Fruit fly (Drosophila melanogaster) whole organism, prepupa: ENCODE measurements around the gene bmm.
A peak's percentile ranks its signal among the peaks of the same experiment; 100 is the strongest.

Experiments
- Blimp-1 ChIP-seq: fragments of 200-800 bp; sonication (Bioruptor generic); optimal IDR thresholded peaks from 3 replicates; lab custom pipeline; 2017; ENCODE audit warnings: missing biosample characterization, missing genetic modification characterization, mild to moderate bottlenecking, moderate library complexity, missing genetic modification reagents
- CG10631 ChIP-seq: fragments of 200-800 bp; sonication (Bioruptor generic); optimal IDR thresholded peaks from 2 replicates; lab custom pipeline; 2016; ENCODE audit warnings: missing biosample characterization, missing genetic modification characterization
- CG10669 ChIP-seq: fragments of 200-800 bp; sonication (Bioruptor generic); optimal IDR thresholded peaks from 3 replicates; lab custom pipeline; 2018; ENCODE audit warnings: missing biosample characterization, mild to moderate bottlenecking, missing genetic modification characterization, moderate library complexity
- CG11294 ChIP-seq: fragments of 200-800 bp; sonication (Bioruptor generic); IDR thresholded peaks from 2 replicates; pipeline ENCODE4 v1.3.6; 2022; ENCODE audit warnings: missing biosample characterization, missing genetic modification characterization
- CG11762 ChIP-seq: fragments of 200-800 bp; sonication (Bioruptor generic); optimal IDR thresholded peaks from 3 replicates; lab custom pipeline; 2016; ENCODE audit warnings: missing biosample characterization, missing genetic modification characterization; ENCODE audit not compliant: insufficient read depth
- CG11902 ChIP-seq: fragments of 200-800 bp; sonication (Bioruptor generic); optimal IDR thresholded peaks from 3 replicates; lab custom pipeline; 2016; ENCODE audit warnings: missing biosample characterization, missing genetic modification characterization
- CG15336 ChIP-seq: fragments of 200-800 bp; sonication (Bioruptor generic); IDR thresholded peaks from 2 replicates; pipeline ENCODE4 v1.3.6; 2022; ENCODE audit warnings: missing biosample characterization, missing genetic modification characterization
- CG1621 ChIP-seq: fragments of 200-800 bp; sonication (Bioruptor generic); optimal IDR thresholded peaks from 3 replicates; lab custom pipeline; 2018; ENCODE audit warnings: missing biosample characterization, mild to moderate bottlenecking, missing genetic modification characterization
- CG3032 ChIP-seq: fragments of 200-800 bp; optimal IDR thresholded peaks from 2 replicates; lab custom pipeline; 2019; ENCODE audit warnings: missing biosample characterization, mild to moderate bottlenecking, missing genetic modification characterization, moderate library complexity
- CG31627 ChIP-seq: fragments of 200-800 bp; sonication (Bioruptor generic); optimal IDR thresholded peaks from 3 replicates; lab custom pipeline; 2016; ENCODE audit warnings: missing biosample characterization, missing genetic modification characterization
- CG32006 ChIP-seq: fragments of 200-800 bp; sonication (Bioruptor generic); optimal IDR thresholded peaks from 3 replicates; lab custom pipeline; 2017; ENCODE audit warnings: missing biosample characterization, mild to moderate bottlenecking, missing genetic modification characterization
- CG34406 ChIP-seq: fragments of 200-800 bp; sonication (Bioruptor generic); optimal IDR thresholded peaks from 3 replicates; lab custom pipeline; 2016; ENCODE audit warnings: missing biosample characterization, missing genetic modification characterization
- CG3919 ChIP-seq: fragments of 200-800 bp; sonication (Bioruptor generic); optimal IDR thresholded peaks from 3 replicates; lab custom pipeline; 2016; ENCODE audit warnings: missing biosample characterization, missing genetic modification characterization
- CG4318 ChIP-seq: fragments of 200-800 bp; sonication (Bioruptor generic); optimal IDR thresholded peaks from 3 replicates; lab custom pipeline; 2017; ENCODE audit warnings: missing biosample characterization, mild to moderate bottlenecking, missing genetic modification characterization
- CG6276 ChIP-seq: fragments of 200-800 bp; sonication (Bioruptor generic); optimal IDR thresholded peaks from 2 replicates; lab custom pipeline; 2017; ENCODE audit warnings: missing biosample characterization, mild to moderate bottlenecking, missing genetic modification characterization
- CG6792 ChIP-seq: fragments of 200-800 bp; sonication (Bioruptor generic); optimal IDR thresholded peaks from 3 replicates; lab custom pipeline; 2016; ENCODE audit warnings: missing biosample characterization, missing genetic modification characterization
- CG6808 ChIP-seq: fragments of 200-800 bp; sonication (Bioruptor generic); optimal IDR thresholded peaks from 3 replicates; lab custom pipeline; 2017; ENCODE audit warnings: missing biosample characterization, missing genetic modification characterization, mild to moderate bottlenecking, moderate library complexity, missing genetic modification reagents
- CG6854 ChIP-seq: fragments of 200-800 bp; sonication (Bioruptor generic); optimal IDR thresholded peaks from 2 replicates; lab custom pipeline; 2017; ENCODE audit warnings: missing biosample characterization, mild to moderate bottlenecking, missing genetic modification characterization
- CG7368 ChIP-seq: fragments of 200-800 bp; sonication (Bioruptor generic); optimal IDR thresholded peaks from 3 replicates; lab custom pipeline; 2016; ENCODE audit warnings: missing biosample characterization, missing genetic modification characterization
- CG8319 ChIP-seq: fragments of 200-800 bp; sonication (Bioruptor generic); optimal IDR thresholded peaks from 3 replicates; lab custom pipeline; 2016; ENCODE audit warnings: missing biosample characterization, missing genetic modification characterization
- CG8632 ChIP-seq: fragments of 200-800 bp; sonication (Bioruptor generic); optimal IDR thresholded peaks from 3 replicates; lab custom pipeline; 2016; ENCODE audit warnings: missing biosample characterization, missing genetic modification characterization
- CG9139 ChIP-seq: fragments of 200-800 bp; sonication (Bioruptor generic); optimal IDR thresholded peaks from 3 replicates; lab custom pipeline; 2017; ENCODE audit warnings: missing biosample characterization, mild to moderate bottlenecking, missing genetic modification characterization
- Eip75B ChIP-seq: fragments of 200-800 bp; sonication (Bioruptor generic); optimal IDR thresholded peaks from 3 replicates; lab custom pipeline; 2016; ENCODE audit warnings: missing biosample characterization, missing genetic modification characterization
- Eip78C ChIP-seq: fragments of 200-800 bp; sonication (Bioruptor generic); peaks from one replicate; lab custom pipeline; 2016; ENCODE audit warnings: missing biosample characterization, missing genetic modification characterization
- Eip93F ChIP-seq: fragments of 200-800 bp; sonication (Bioruptor generic); optimal IDR thresholded peaks from 2 replicates; lab custom pipeline; 2016; ENCODE audit warnings: missing biosample characterization, mild to moderate bottlenecking, missing genetic modification characterization
- Gug ChIP-seq: fragments of 200-800 bp; sonication (Bioruptor generic); IDR thresholded peaks from 2 replicates; pipeline ENCODE4 v1.3.6; 2022; ENCODE audit warnings: missing biosample characterization, missing genetic modification characterization
- Hr39 ChIP-seq: fragments of 200-800 bp; sonication (Bioruptor generic); optimal IDR thresholded peaks from 2 replicates; lab custom pipeline; 2016; ENCODE audit warnings: missing biosample characterization, missing genetic modification characterization
- Lpt ChIP-seq: fragments of 200-800 bp; sonication (Bioruptor generic); optimal IDR thresholded peaks from 3 replicates; lab custom pipeline; 2016; ENCODE audit warnings: missing biosample characterization, missing genetic modification characterization
- Met ChIP-seq: fragments of 200-800 bp; sonication (Bioruptor generic); optimal IDR thresholded peaks from 3 replicates; lab custom pipeline; 2016; ENCODE audit warnings: missing biosample characterization, missing genetic modification characterization
- OdsH ChIP-seq: fragments of 200-800 bp; sonication (Bioruptor generic); optimal IDR thresholded peaks from 3 replicates; lab custom pipeline; 2016; ENCODE audit warnings: missing biosample characterization, missing genetic modification characterization
- Smox ChIP-seq: fragments of 200-800 bp; sonication (Bioruptor generic); optimal IDR thresholded peaks from 3 replicates; lab custom pipeline; 2016; ENCODE audit warnings: missing biosample characterization, missing genetic modification characterization
- Sox102F ChIP-seq: fragments of 200-800 bp; sonication (Bioruptor generic); optimal IDR thresholded peaks from 2 replicates; lab custom pipeline; 2016; ENCODE audit warnings: missing biosample characterization, mild to moderate bottlenecking, missing genetic modification characterization
- Sox14 ChIP-seq: fragments of 200-800 bp; sonication (Bioruptor generic); optimal IDR thresholded peaks from 3 replicates; lab custom pipeline; 2016; ENCODE audit warnings: missing biosample characterization, missing genetic modification characterization
- Sox15 ChIP-seq: fragments of 200-800 bp; sonication (Bioruptor generic); optimal IDR thresholded peaks from 3 replicates; lab custom pipeline; 2016; ENCODE audit warnings: missing biosample characterization, missing genetic modification characterization
- acj6 ChIP-seq: fragments of 200-800 bp; sonication (Bioruptor generic); optimal IDR thresholded peaks from 3 replicates; lab custom pipeline; 2016; ENCODE audit warnings: missing biosample characterization, missing genetic modification characterization
- cyc ChIP-seq: fragments of 200-800 bp; sonication (Bioruptor generic); optimal IDR thresholded peaks from 3 replicates; lab custom pipeline; 2016; ENCODE audit warnings: missing biosample characterization, missing genetic modification characterization
- dac ChIP-seq: fragments of 200-800 bp; sonication (Bioruptor generic); optimal IDR thresholded peaks from 2 replicates; lab custom pipeline; 2017; ENCODE audit warnings: missing biosample characterization, mild to moderate bottlenecking, missing genetic modification characterization
- dsx ChIP-seq: fragments of 200-800 bp; optimal IDR thresholded peaks from 3 replicates; lab custom pipeline; 2019; ENCODE audit warnings: missing biosample characterization, mild to moderate bottlenecking, missing genetic modification characterization, moderate library complexity; ENCODE audit not compliant: poor library complexity, severe bottlenecking
- eg ChIP-seq: fragments of 200-800 bp; sonication (Bioruptor generic); IDR thresholded peaks from 3 replicates; pipeline ENCODE4 v1.3.6; 2022; ENCODE audit warnings: missing biosample characterization, missing genetic modification characterization
- esn ChIP-seq: fragments of 200-800 bp; sonication (Bioruptor generic); optimal IDR thresholded peaks from 2 replicates; lab custom pipeline; 2016; ENCODE audit warnings: missing biosample characterization, mild to moderate bottlenecking, missing genetic modification characterization, moderate library complexity
- fd59A ChIP-seq: fragments of 200-800 bp; sonication (Bioruptor generic); optimal IDR thresholded peaks from 2 replicates; lab custom pipeline; 2017; ENCODE audit warnings: missing biosample characterization, mild to moderate bottlenecking, missing genetic modification characterization, missing genetic modification reagents
- fd85E ChIP-seq: fragments of 200-800 bp; sonication (Bioruptor generic); optimal IDR thresholded peaks from 3 replicates; lab custom pipeline; 2016; ENCODE audit warnings: missing biosample characterization, missing genetic modification characterization
- lz ChIP-seq: fragments of 200-800 bp; sonication (Bioruptor generic); optimal IDR thresholded peaks from 3 replicates; lab custom pipeline; 2016; ENCODE audit warnings: missing biosample characterization, missing genetic modification characterization
- net ChIP-seq: fragments of 200-800 bp; sonication (Bioruptor generic); optimal IDR thresholded peaks from 3 replicates; lab custom pipeline; 2016; ENCODE audit warnings: missing biosample characterization, missing genetic modification characterization
- pdm3 ChIP-seq: fragments of 200-800 bp; sonication (Bioruptor generic); optimal IDR thresholded peaks from 3 replicates; lab custom pipeline; 2016; ENCODE audit warnings: missing biosample characterization, missing genetic modification characterization
- salr ChIP-seq, 2 experiments: fragments of 200-800 bp; sonication (Bioruptor generic); optimal IDR thresholded peaks; 3 replicates each; lab custom pipeline; 2016 to 2018; ENCODE audit warnings: missing biosample characterization in 2 of 2, missing genetic modification characterization in 2 of 2, mild to moderate bottlenecking in 1 of 2
- spab ChIP-seq: fragments of 200-800 bp; sonication (Bioruptor generic); optimal IDR thresholded peaks from 2 replicates; lab custom pipeline; 2017; ENCODE audit warnings: missing biosample characterization, mild to moderate bottlenecking, missing genetic modification characterization, missing genetic modification reagents
- ss ChIP-seq, 2 experiments: fragments of 200-800 bp; sonication (Bioruptor generic); optimal IDR thresholded peaks; 2 replicates in 1 of 2; 3 replicates in 1 of 2; lab custom pipeline; 2017 to 2018; ENCODE audit warnings: mild to moderate bottlenecking in 2 of 2, missing biosample characterization in 2 of 2, missing genetic modification characterization in 2 of 2, moderate library complexity in 1 of 2
- svp ChIP-seq: fragments of 200-800 bp; sonication (Bioruptor generic); peaks from one replicate; lab custom pipeline; 2016; ENCODE audit warnings: missing biosample characterization, missing genetic modification characterization
- topi ChIP-seq: fragments of 200-800 bp; sonication (Bioruptor generic); optimal IDR thresholded peaks from 3 replicates; lab custom pipeline; 2016; ENCODE audit warnings: missing biosample characterization, missing genetic modification characterization
- vri ChIP-seq: fragments of 200-800 bp; sonication (Bioruptor generic); optimal IDR thresholded peaks from 3 replicates; lab custom pipeline; 2016; ENCODE audit warnings: missing biosample characterization, mild to moderate bottlenecking, missing genetic modification characterization

bmm gene

dm6 chr3L:14786230-14786850 is at the start of gene bmm, which contains the start of gene Tdrd3:
Gene bmm (minus strand): TSS chr3L:14786412.
Gene Tdrd3 (plus strand): TSS chr3L:14786791.
- peak; percentile 84 for TF ChIP-seq acj6
- TF ChIP-seq topi, result peak; percentile 25
- TF ChIP-seq CG1621 (tag; lab: Kevin White, UChicago), result peak; percentile 45
- TF ChIP-seq esn (GFP tag; lab: Kevin White, UChicago), result peak; percentile 74
- TF ChIP-seq CG10669, result peak; percentile 64
- TF ChIP-seq CG3032, result peak; percentile 83
- peak; percentile 75 for TF ChIP-seq CG4318 (GFP tag; lab: Kevin White, UChicago)
- TF ChIP-seq Blimp-1 (GFP tag; lab: Kevin White, UChicago), result peak; percentile 59
- peak; percentile 79 for TF ChIP-seq CG10631 (GFP tag; lab: Kevin White, UChicago)
- TF ChIP-seq CG32006, result peak; percentile 83
- peak; percentile 51 for TF ChIP-seq dac
- peak; percentile 66 for TF ChIP-seq CG3919 (GFP tag; lab: Kevin White, UChicago)
- TF ChIP-seq eg (GFP tag; lab: Robert Waterston, UW), result peak; percentile 76
- peak; percentile 36 for TF ChIP-seq CG8319 (GFP tag; lab: Kevin White, UChicago)
- TF ChIP-seq Lpt (GFP tag; lab: Kevin White, UChicago), result peak; percentile 24
- peak; percentile 14; the same call in 1 of the 2 replicates for TF ChIP-seq CG11294 (GFP tag; lab: Robert Waterston, UW)
- peak; percentile 41 to 65 for TF ChIP-seq ss (GFP tag; optimal IDR thresholded peaks at IDR 0.05; lab: Kevin White, UChicago)
- TF ChIP-seq fd59A, result peak; percentile 55
- TF ChIP-seq pdm3, result peak; percentile 76
- TF ChIP-seq net (GFP tag; lab: Kevin White, UChicago), result peak; percentile 73
- peak; percentile 76 for TF ChIP-seq dsx (GFP tag; lab: Kevin White, UChicago)
- peak; percentile 64 for TF ChIP-seq Sox102F (GFP tag; lab: Kevin White, UChicago)
- peak; percentile 76 for TF ChIP-seq CG31627 (GFP tag; lab: Kevin White, UChicago)
- TF ChIP-seq CG6276 (GFP tag; lab: Kevin White, UChicago), result peak; percentile 52
- peak; percentile 73 for TF ChIP-seq CG15336
- peak; percentile 68 for TF ChIP-seq CG6808 (GFP tag; lab: Kevin White, UChicago)
- peak; percentile 51 for TF ChIP-seq spab (GFP tag; lab: Kevin White, UChicago)
- TF ChIP-seq fd85E (GFP tag; lab: Kevin White, UChicago), result no peak
- TF ChIP-seq cyc (GFP tag; lab: Kevin White, UChicago), result peak; percentile 68
- TF ChIP-seq Smox, result peak; percentile 67
- TF ChIP-seq CG8632 (GFP tag; lab: Kevin White, UChicago), result peak; percentile 84
- TF ChIP-seq CG34406 (GFP tag; lab: Kevin White, UChicago), result peak; percentile 80
- peak; percentile 51 for TF ChIP-seq Eip93F (GFP tag; lab: Kevin White, UChicago)
- TF ChIP-seq CG9139 (GFP tag; lab: Kevin White, UChicago), result peak; percentile 33
- peak; percentile 62 for TF ChIP-seq CG11902
- peak; percentile 58 for TF ChIP-seq Gug (GFP tag; lab: Robert Waterston, UW)
- TF ChIP-seq salr (GFP tag; optimal IDR thresholded peaks at IDR 0.05; lab: Kevin White, UChicago), result peak; percentile 13 to 82
- TF ChIP-seq Sox15 (GFP tag; lab: Kevin White, UChicago), result peak; percentile 75
- TF ChIP-seq CG6854 (GFP tag; lab: Kevin White, UChicago), result peak; percentile 22
- TF ChIP-seq lz (GFP tag; lab: Kevin White, UChicago), result peak; percentile 73
- peak; percentile 75 for TF ChIP-seq Hr39 (GFP tag; lab: Kevin White, UChicago)
- peak; percentile 86 for TF ChIP-seq OdsH (GFP tag; lab: Kevin White, UChicago)
- peak; percentile 66 for TF ChIP-seq CG7368 (GFP tag; lab: Kevin White, UChicago)
- peak; percentile 50 for TF ChIP-seq CG11762 (GFP tag; lab: Kevin White, UChicago)
- TF ChIP-seq Met (GFP tag; lab: Kevin White, UChicago), result peak; percentile 65
- peak; percentile 60 for TF ChIP-seq Sox14 (GFP tag; lab: Kevin White, UChicago)
- peak; percentile 74 for TF ChIP-seq Eip78C (GFP tag; lab: Kevin White, UChicago)
- peak; percentile 22 for TF ChIP-seq Eip75B (GFP tag; lab: Kevin White, UChicago)
- peak; percentile 23 for TF ChIP-seq vri (GFP tag; lab: Kevin White, UChicago)
- peak; percentile 83 for TF ChIP-seq svp (GFP tag; lab: Kevin White, UChicago)
- TF ChIP-seq CG6792, result peak; percentile 67
